Fruit fly (Drosophila melanogaster) whole organism, adult: Measurements from ENCODE around the gene Nha2.

ENCODE experiments used
- CG11617 ChIP-seq: fragments of 200-800 bp; sonication (Bioruptor generic); optimal IDR thresholded peaks from 2 replicates; lab custom pipeline; 2017; ENCODE audit warnings: mild to moderate bottlenecking, missing biosample characterization, missing genetic modification reagents, missing genetic modification characterization
- CG12768 ChIP-seq: fragments of 200-800 bp; sonication (Bioruptor generic); optimal IDR thresholded peaks from 2 replicates; lab custom pipeline; 2017; ENCODE audit warnings: missing biosample characterization, missing genetic modification characterization, mild to moderate bottlenecking, moderate library complexity, missing genetic modification reagents
- CG14711 ChIP-seq: fragments of 200-800 bp; sonication (Bioruptor generic); optimal IDR thresholded peaks from 2 replicates; lab custom pipeline; 2018; ENCODE audit warnings: missing biosample characterization, mild to moderate bottlenecking, missing genetic modification characterization, moderate library complexity
- CG1620 ChIP-seq: fragments of 200-800 bp; sonication (Bioruptor generic); optimal IDR thresholded peaks from 2 replicates; lab custom pipeline; 2016; ENCODE audit warnings: missing biosample characterization, missing genetic modification characterization
- CG33017 ChIP-seq: fragments of 200-800 bp; sonication (Bioruptor generic); optimal IDR thresholded peaks from 2 replicates; lab custom pipeline; 2018; ENCODE audit warnings: missing biosample characterization, mild to moderate bottlenecking, missing genetic modification characterization, moderate library complexity
- CG5204 ChIP-seq: fragments of 200-800 bp; sonication (Bioruptor generic); optimal IDR thresholded peaks from 2 replicates; lab custom pipeline; 2016; ENCODE audit warnings: missing biosample characterization, missing genetic modification characterization
- CG7045 ChIP-seq: fragments of 200-800 bp; sonication (Bioruptor generic); optimal IDR thresholded peaks from 2 replicates; lab custom pipeline; 2017; ENCODE audit warnings: missing biosample characterization, mild to moderate bottlenecking, missing genetic modification characterization
- CG7101 ChIP-seq: fragments of 200-800 bp; sonication (Bioruptor generic); optimal IDR thresholded peaks from 2 replicates; lab custom pipeline; 2018; ENCODE audit warnings: missing biosample characterization, mild to moderate bottlenecking, missing genetic modification characterization, moderate library complexity
- Clk ChIP-seq: fragments of 200-800 bp; sonication (Bioruptor generic); optimal IDR thresholded peaks from 2 replicates; lab custom pipeline; 2017; ENCODE audit warnings: missing biosample characterization, missing genetic modification characterization
- Crg-1 ChIP-seq: fragments of 200-800 bp; sonication (Bioruptor generic); optimal IDR thresholded peaks from 2 replicates; lab custom pipeline; 2016; ENCODE audit warnings: missing biosample characterization, missing genetic modification characterization
- Hr96 ChIP-seq: fragments of 200-800 bp; sonication (Bioruptor generic); optimal IDR thresholded peaks from 2 replicates; lab custom pipeline; 2016; ENCODE audit warnings: missing biosample characterization, missing genetic modification characterization
- Mnt ChIP-seq: fragments of 200-800 bp; sonication (Bioruptor generic); optimal IDR thresholded peaks from 2 replicates; lab custom pipeline; 2016; ENCODE audit warnings: missing biosample characterization, mild to moderate bottlenecking, missing genetic modification characterization
- bab1 ChIP-seq: fragments of 200-800 bp; sonication (Bioruptor generic); optimal IDR thresholded peaks from 3 replicates; lab custom pipeline; 2019; ENCODE audit warnings: missing biosample characterization, mild to moderate bottlenecking, missing genetic modification characterization, moderate library complexity
- cic ChIP-seq: fragments of 200-800 bp; sonication (Bioruptor generic); optimal IDR thresholded peaks from 2 replicates; lab custom pipeline; 2017; ENCODE audit warnings: missing biosample characterization, mild to moderate bottlenecking, missing genetic modification characterization, moderate library complexity
- cnc ChIP-seq, 2 experiments: fragments of >200 bp; optimal IDR thresholded peaks; 2 replicates each; lab custom pipeline; 2017
- kay ChIP-seq: fragments of 200-800 bp; sonication (Bioruptor generic); peaks from one replicate; lab custom pipeline; 2016; ENCODE audit warnings: missing biosample characterization, missing genetic modification characterization, borderline replicate concordance
- ovo ChIP-seq: fragments of 200-800 bp; sonication (Bioruptor generic); optimal IDR thresholded peaks from 2 replicates; lab custom pipeline; 2016; ENCODE audit warnings: missing biosample characterization, missing genetic modification characterization
- pad ChIP-seq: fragments of 200-800 bp; sonication (Bioruptor generic); optimal IDR thresholded peaks from 3 replicates; lab custom pipeline; 2017; ENCODE audit warnings: missing biosample characterization, missing genetic modification characterization, mild to moderate bottlenecking, moderate library complexity, missing genetic modification reagents
- tj ChIP-seq: fragments of 200-800 bp; sonication (Bioruptor generic); optimal IDR thresholded peaks from 3 replicates; lab custom pipeline; 2017; ENCODE audit warnings: missing biosample characterization, mild to moderate bottlenecking, missing genetic modification characterization, moderate library complexity
- toe ChIP-seq: fragments of 200-800 bp; sonication (Bioruptor generic); optimal IDR thresholded peaks from 2 replicates; lab custom pipeline; 2016; ENCODE audit warnings: missing biosample characterization, missing genetic modification characterization

Nha2 gene

dm6 chr3R:22998623-22999179, 373 bp upstream of the Nha2 start:
- no peak for TF ChIP-seq kay (GFP tag; lab: Kevin White, UChicago)

dm6 chr3R:22988995-22989394, 9.3 kb downstream of the Nha2 start, which contains the start of gene Or94b:
TSS of gene Or94b (plus strand) at chr3R:22989295.
- TF ChIP-seq CG33017 = no peak
- TF ChIP-seq Mnt (GFP tag; lab: Kevin White, UChicago) = no peak
- TF ChIP-seq cic (GFP tag; lab: Kevin White, UChicago) = no peak
- TF ChIP-seq CG1620 (GFP tag; lab: Kevin White, UChicago) = no peak
- no peak for TF ChIP-seq CG7045 (GFP tag; lab: Kevin White, UChicago)
- TF ChIP-seq CG12768 (GFP tag; lab: Kevin White, UChicago) = no peak
- TF ChIP-seq CG5204 (GFP tag; lab: Kevin White, UChicago) = no peak
- TF ChIP-seq Crg-1 (GFP tag; lab: Kevin White, UChicago) = no peak
- no peak for TF ChIP-seq kay (GFP tag; lab: Kevin White, UChicago)
- TF ChIP-seq toe (GFP tag; lab: Kevin White, UChicago) = no peak
- TF ChIP-seq bab1 (GFP tag; lab: Kevin White, UChicago) = no peak
- TF ChIP-seq tj (GFP tag; lab: Kevin White, UChicago) = no peak
- no peak for TF ChIP-seq pad
- TF ChIP-seq Clk = no peak
- no peak for TF ChIP-seq Hr96 (GFP tag; lab: Kevin White, UChicago)
- TF ChIP-seq cnc (optimal IDR thresholded peaks at IDR 0.05; lab: Kevin White, UChicago) = no peak
- TF ChIP-seq CG7101 (tag; lab: Kevin White, UChicago) = no peak
- no peak for TF ChIP-seq CG11617 (GFP tag; lab: Kevin White, UChicago)

- TF ChIP-seq CG11617 (GFP tag; lab: Kevin White, UChicago) = no peak
- no peak for TF ChIP-seq CG33017
- no peak for TF ChIP-seq CG1620 (GFP tag; lab: Kevin White, UChicago)
- TF ChIP-seq cnc (optimal IDR thresholded peaks at IDR 0.05; lab: Kevin White, UChicago) = no peak
- no peak for TF ChIP-seq cic (GFP tag; lab: Kevin White, UChicago)
- no peak for TF ChIP-seq CG7045 (GFP tag; lab: Kevin White, UChicago)
- no peak for TF ChIP-seq Clk
- TF ChIP-seq toe (GFP tag; lab: Kevin White, UChicago) = no peak
- no peak for TF ChIP-seq bab1 (GFP tag; lab: Kevin White, UChicago)
- no peak for TF ChIP-seq Crg-1 (GFP tag; lab: Kevin White, UChicago)
- no peak for TF ChIP-seq Mnt (GFP tag; lab: Kevin White, UChicago)
- TF ChIP-seq Hr96 (GFP tag; lab: Kevin White, UChicago) = no peak
- no peak for TF ChIP-seq tj (GFP tag; lab: Kevin White, UChicago)
- TF ChIP-seq CG12768 (GFP tag; lab: Kevin White, UChicago) = no peak
- no peak for TF ChIP-seq pad
- no peak for TF ChIP-seq CG5204 (GFP tag; lab: Kevin White, UChicago)
Measured at dm6 chr3R:22986981-22987380, 11.3 kb downstream of the Nha2 start, which contains the start of gene Or94a. TSS of gene Or94a (plus strand) at chr3R:22987281.

- no peak for TF ChIP-seq pad
- TF ChIP-seq toe (GFP tag; lab: Kevin White, UChicago) = no peak
- no peak for TF ChIP-seq bab1 (GFP tag; lab: Kevin White, UChicago)
- no peak for TF ChIP-seq Clk
- no peak for TF ChIP-seq CG33017
- no peak for TF ChIP-seq Hr96 (GFP tag; lab: Kevin White, UChicago)
- no peak for TF ChIP-seq CG1620 (GFP tag; lab: Kevin White, UChicago)
- TF ChIP-seq cnc (optimal IDR thresholded peaks at IDR 0.05; lab: Kevin White, UChicago) = no peak
- TF ChIP-seq CG11617 (GFP tag; lab: Kevin White, UChicago) = no peak
- TF ChIP-seq CG14711 (tag; lab: Kevin White, UChicago) = no peak
- no peak for TF ChIP-seq cic (GFP tag; lab: Kevin White, UChicago)
- no peak for TF ChIP-seq CG7045 (GFP tag; lab: Kevin White, UChicago)
- TF ChIP-seq ovo (GFP tag; lab: Kevin White, UChicago) = no peak
- no peak for TF ChIP-seq tj (GFP tag; lab: Kevin White, UChicago)
Measured at dm6 chr3R:22976997-22977396, 21.3 kb downstream of the Nha2 start, which contains the start of gene Gbp3. TSS of gene Gbp3 (plus strand) at chr3R:22977270.

dm6 chr3R:22965984-22966383, 32.3 kb downstream of the Nha2 start, which contains the start of gene Tpl94D:
TSS of gene Tpl94D (plus strand) at chr3R:22966284.
- no peak for TF ChIP-seq toe (GFP tag; lab: Kevin White, UChicago)
- no peak for TF ChIP-seq CG1620 (GFP tag; lab: Kevin White, UChicago)
- no peak for TF ChIP-seq bab1 (GFP tag; lab: Kevin White, UChicago)
- no peak for TF ChIP-seq ovo (GFP tag; lab: Kevin White, UChicago)
- no peak for TF ChIP-seq Hr96 (GFP tag; lab: Kevin White, UChicago)
- no peak for TF ChIP-seq cnc (optimal IDR thresholded peaks at IDR 0.05; lab: Kevin White, UChicago)
- no peak for TF ChIP-seq CG12768 (GFP tag; lab: Kevin White, UChicago)
- TF ChIP-seq CG11617 (GFP tag; lab: Kevin White, UChicago) = no peak
- TF ChIP-seq CG7045 (GFP tag; lab: Kevin White, UChicago) = no peak
- no peak for TF ChIP-seq CG5204 (GFP tag; lab: Kevin White, UChicago)
- no peak for TF ChIP-seq cic (GFP tag; lab: Kevin White, UChicago)
- TF ChIP-seq Crg-1 (GFP tag; lab: Kevin White, UChicago) = no peak
- TF ChIP-seq Mnt (GFP tag; lab: Kevin White, UChicago) = no peak

dm6 chr3R:22965220-22965619, 33.1 kb downstream of the Nha2 start:
- TF ChIP-seq Mnt (GFP tag; lab: Kevin White, UChicago) = no peak
- TF ChIP-seq CG7101 (tag; lab: Kevin White, UChicago) = no peak
- no peak for TF ChIP-seq CG1620 (GFP tag; lab: Kevin White, UChicago)
- TF ChIP-seq bab1 (GFP tag; lab: Kevin White, UChicago) = no peak
- no peak for TF ChIP-seq CG5204 (GFP tag; lab: Kevin White, UChicago)
- no peak for TF ChIP-seq Clk
- no peak for TF ChIP-seq CG14711 (tag; lab: Kevin White, UChicago)
- no peak for TF ChIP-seq ovo (GFP tag; lab: Kevin White, UChicago)
- TF ChIP-seq Crg-1 (GFP tag; lab: Kevin White, UChicago) = no peak
